Worm (Caenorhabditis elegans) whole organism, mixed stage, embryonic: ENCODE measurements around the gene spin-3.

Experiments used
- drap-1 ChIP-seq: fragments of 200-800 bp; sonication (Bioruptor generic); optimal IDR thresholded peaks from 3 replicates; lab custom pipeline; 2018; ENCODE audit warnings: mild to moderate bottlenecking, missing genetic modification characterization, missing compliant biosample characterization
- lsy-2 ChIP-seq: fragments of 150-350 bp; optimal IDR thresholded peaks from 2 replicates; lab custom pipeline; 2014; ENCODE audit warnings: missing biosample characterization, missing genetic modification characterization
- nhr-237 ChIP-seq: fragments of 150-350 bp; optimal IDR thresholded peaks from 2 replicates; lab custom pipeline; 2014; ENCODE audit warnings: missing biosample characterization, missing genetic modification characterization
- nhr-28 ChIP-seq: fragments of 150-350 bp; optimal IDR thresholded peaks from 2 replicates; lab custom pipeline; 2014; ENCODE audit warnings: missing biosample characterization, missing genetic modification characterization
- pha-4 ChIP-seq: fragments of 150-350 bp; optimal IDR thresholded peaks from 2 replicates; lab custom pipeline; 2018; ENCODE audit warnings: missing biosample characterization, missing genetic modification reagents, missing genetic modification characterization
- snpc-4 ChIP-seq: fragments of 150-350 bp; optimal IDR thresholded peaks from 2 replicates; lab custom pipeline; 2014; ENCODE audit warnings: missing biosample characterization, missing genetic modification characterization
- tbx-8 ChIP-seq: fragments of 200-800 bp; sonication (Bioruptor generic); optimal IDR thresholded peaks from 2 replicates; lab custom pipeline; 2018; ENCODE audit warnings: mild to moderate bottlenecking, missing genetic modification characterization, moderate library complexity, missing compliant biosample characterization
- unc-120 ChIP-seq: sonication (generic microtip); optimal IDR thresholded peaks from 2 replicates; lab custom pipeline; 2017; ENCODE audit warnings: missing genetic modification characterization, missing compliant biosample characterization; ENCODE audit not compliant: poor library complexity, severe bottlenecking
- unc-39 ChIP-seq: fragments of 150-350 bp; optimal IDR thresholded peaks from 2 replicates; lab custom pipeline; 2014; ENCODE audit warnings: missing biosample characterization, missing genetic modification characterization
- unc-62 ChIP-seq: fragments of 150-350 bp; optimal IDR thresholded peaks from 2 replicates; lab custom pipeline; 2014; ENCODE audit warnings: missing biosample characterization, missing genetic modification reagents, missing genetic modification characterization

DNA sequence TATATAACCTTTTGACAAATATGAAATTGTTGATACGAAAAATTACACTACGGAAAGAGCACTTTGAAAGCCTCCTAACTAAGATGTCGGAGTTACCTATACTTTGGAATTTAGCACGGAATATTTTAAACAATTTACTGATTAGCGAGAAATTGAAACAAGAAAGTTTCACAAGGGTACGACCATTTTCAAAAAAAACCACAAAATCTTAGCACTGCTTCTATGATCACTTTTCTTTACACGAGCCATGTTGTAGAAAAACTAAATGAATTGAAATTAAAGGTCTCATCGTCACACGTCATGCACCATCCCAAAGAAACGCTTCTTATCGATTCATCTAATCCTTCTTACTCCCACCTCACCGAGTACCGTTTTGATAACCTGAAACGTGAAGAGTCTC is 4.8 kb downstream of the spin-3 start, which contains the start of gene F09A5.2:
- no peak for TF ChIP-seq drap-1 (GFP tag; lab: Kevin White, UChicago)
- TF ChIP-seq unc-62 (GFP tag; lab: Kevin White, UChicago): no peak
- TF ChIP-seq pha-4: no peak
- no peak for TF ChIP-seq snpc-4 (tag; lab: Kevin White, UChicago)
- TF ChIP-seq unc-120: no peak
- no peak for TF ChIP-seq tbx-8 (GFP tag; lab: Kevin White, UChicago)
- no peak for TF ChIP-seq unc-39 (tag; lab: Kevin White, UChicago)
- no peak for TF ChIP-seq lsy-2 (tag; lab: Kevin White, UChicago)
- TF ChIP-seq nhr-28 (tag; lab: Kevin White, UChicago): no peak
- TF ChIP-seq nhr-237 (tag; lab: Kevin White, UChicago): no peak
